Fruit fly (Drosophila melanogaster): Measurements from ENCODE around the gene Mpv17.
A peak's percentile ranks its signal among the peaks of the same experiment; 100 is the strongest.

Gene Mpv17

dm6 chr4:982791-983407 lies 46.3 kb downstream of the Mpv17 start (continued):
- peak; percentile 82 for TF ChIP-seq CG9727 (GFP tag; optimal IDR thresholded peaks at IDR 0.05)
- TF ChIP-seq scrt (GFP tag; optimal IDR thresholded peaks at IDR 0.05): peak; percentile 53
- peak; percentile 56 for TF ChIP-seq HHEX (GFP tag; optimal IDR thresholded peaks at IDR 0.05)
- TF ChIP-seq Adf1 (GFP tag; IDR thresholded peaks at IDR 0.05): peak; percentile 27; the same call in 1 of the 2 replicates
- TF ChIP-seq NC2α (GFP tag; optimal IDR thresholded peaks at IDR 0.05): peak; percentile 54
- peak; percentile 53 for TF ChIP-seq slp2 (GFP tag; optimal IDR thresholded peaks at IDR 0.05)
- peak; percentile 28 for TF ChIP-seq CG15479 (GFP tag; optimal IDR thresholded peaks at IDR 0.05)
- no peak for TF ChIP-seq CG3726 (GFP tag; IDR thresholded peaks at IDR 0.05)
- TF ChIP-seq dan (GFP tag; IDR thresholded peaks at IDR 0.05): no peak
- TF ChIP-seq H2.0 (GFP tag; IDR thresholded peaks at IDR 0.05): no peak; the same call in 1 of the 2 replicates

dm6 chr4:981157-981556 lies 48.0 kb downstream of the Mpv17 start:
- 0 out of 2 replicates have a peak, but pooled peaks have one; percentile 23 for TF ChIP-seq bbx (GFP tag; IDR thresholded peaks at IDR 0.05; ENCODE audit: partially characterized antibody)
- TF ChIP-seq cg (GFP tag; optimal IDR thresholded peaks at IDR 0.05): peak; percentile 50
- peak; percentile 56 for TF ChIP-seq pros (GFP tag; optimal IDR thresholded peaks at IDR 0.05)
- TF ChIP-seq CG13123 (GFP tag; optimal IDR thresholded peaks at IDR 0.05): no peak
- peak; percentile 49 for TF ChIP-seq CG15479 (GFP tag; optimal IDR thresholded peaks at IDR 0.05)
- peak; percentile 56 for TF ChIP-seq Nf-YB (GFP tag; optimal IDR thresholded peaks at IDR 0.05)
- TF ChIP-seq CG10431 (GFP tag; optimal IDR thresholded peaks at IDR 0.05): no peak
- peak in 1 of 2 experiments; percentile 2 for TF ChIP-seq tll (GFP tag; optimal IDR thresholded peaks at IDR 0.05)
- TF ChIP-seq CG8924 (tag; optimal IDR thresholded peaks at IDR 0.05): peak; percentile 23

dm6 chr4:980475-980856 lies 48.7 kb downstream of the Mpv17 start:
- TF ChIP-seq Scr (GFP tag; IDR thresholded peaks at IDR 0.05; ENCODE audit: partially characterized antibody) (peak; percentile 45; the same call in 1 of the 2 replicates), Dip3 (GFP tag; optimal IDR thresholded peaks at IDR 0.05) (no peak), hb (GFP tag; IDR thresholded peaks at IDR 0.05; ENCODE audit: partially characterized antibody) (peak; percentile 72; the same call in 1 of the 3 replicates), CG31441 (GFP tag; IDR thresholded peaks at IDR 0.05) (no peak), schlank (tag; optimal IDR thresholded peaks at IDR 0.05) (no peak), CG14710 (tag; optimal IDR thresholded peaks at IDR 0.05) (no peak), crp (GFP tag; optimal IDR thresholded peaks at IDR 0.05) (no peak), CG17802 (tag; optimal IDR thresholded peaks at IDR 0.05) (no peak), CG7963 (GFP tag; IDR thresholded peaks at IDR 0.05; ENCODE audit: partially characterized antibody) (peak; percentile 68), CG14860 (GFP tag; IDR thresholded peaks at IDR 0.05; ENCODE audit: partially characterized antibody) (peak; percentile 76), vnd (GFP tag; IDR thresholded peaks at IDR 0.05; ENCODE audit: partially characterized antibody) (peak; percentile 43; the same call in 1 of the 3 replicates), CG9437 (GFP tag; optimal IDR thresholded peaks at IDR 0.05) (no peak), ERR (GFP tag; optimal IDR thresholded peaks at IDR 0.05) (no peak), NC2α (GFP tag; optimal IDR thresholded peaks at IDR 0.05) (no peak), ATbp (GFP tag; optimal IDR thresholded peaks at IDR 0.05) (no peak), Bteb2 (GFP tag; optimal IDR thresholded peaks at IDR 0.05) (no peak), emc (GFP tag; optimal IDR thresholded peaks at IDR 0.05) (no peak), nerfin-2 (GFP tag; IDR thresholded peaks at IDR 0.05; ENCODE audit: partially characterized antibody) (peak; percentile 59; the same call in 1 of the 2 replicates), CG2120 (GFP tag; optimal IDR thresholded peaks at IDR 0.05) (no peak), fd102C (GFP tag; optimal IDR thresholded peaks at IDR 0.05) (no peak), nom (GFP tag; optimal IDR thresholded peaks at IDR 0.05) (no peak), ap (GFP tag; IDR thresholded peaks at IDR 0.05) (no peak), ind (GFP tag; optimal IDR thresholded peaks at IDR 0.05) (no peak), CG12391 (tag; optimal IDR thresholded peaks at IDR 0.05) (peak; percentile 3), tna (GFP tag; IDR thresholded peaks at IDR 0.05; ENCODE audit: partially characterized antibody) (peak; percentile 54; the same call in 1 of the 2 replicates), HLH4C (GFP tag; IDR thresholded peaks at IDR 0.05; ENCODE audit: partially characterized antibody) (peak; percentile 76), Opbp (GFP tag; IDR thresholded peaks at IDR 0.05; ENCODE audit: partially characterized antibody) (peak; percentile 54; the same call in 1 of the 3 replicates), dati (GFP tag; IDR thresholded peaks at IDR 0.05) (no peak)
